Worm (Caenorhabditis elegans) whole organism, young adult: ENCODE data around the gene srh-180.

Experiments used
- B0261.1 ChIP-seq: sonication (generic microtip); optimal IDR thresholded peaks from 2 replicates; lab custom pipeline; 2016; ENCODE audit warnings: mild to moderate bottlenecking, missing genetic modification characterization, moderate library complexity, missing compliant biosample characterization
- B0336.3 ChIP-seq: fragments of 200-800 bp; sonication (Bioruptor generic); IDR thresholded peaks from 2 replicates; pipeline ENCODE4 v1.3.6; 2022; ENCODE audit warnings: missing genetic modification characterization, missing compliant biosample characterization
- D2030.7 ChIP-seq: fragments of 200-800 bp; sonication (Bioruptor generic); IDR thresholded peaks from 2 replicates; pipeline ENCODE4 v1.3.6; 2022; ENCODE audit warnings: missing genetic modification reagents, missing genetic modification characterization, missing compliant biosample characterization
- F22D6.2 ChIP-seq: sonication (generic microtip); optimal IDR thresholded peaks from 2 replicates; lab custom pipeline; 2016; ENCODE audit warnings: mild to moderate bottlenecking, missing genetic modification characterization, missing compliant biosample characterization
- F33H1.4 ChIP-seq: fragments of 200-800 bp; sonication (Bioruptor generic); IDR thresholded peaks from 2 replicates; pipeline ENCODE4 v1.3.6; 2022; ENCODE audit warnings: missing genetic modification reagents, missing genetic modification characterization, missing compliant biosample characterization
- F52B5.7 ChIP-seq: sonication (generic microtip); optimal IDR thresholded peaks from 2 replicates; lab custom pipeline; 2016; ENCODE audit warnings: mild to moderate bottlenecking, missing genetic modification characterization, missing compliant biosample characterization
- Y56A3A.18 ChIP-seq: fragments of 200-800 bp; sonication (Bioruptor generic); IDR thresholded peaks from 2 replicates; pipeline ENCODE4 v1.3.6; 2022; ENCODE audit warnings: missing genetic modification reagents, missing genetic modification characterization, missing compliant biosample characterization
- ama-1 ChIP-seq, 3 experiments: fragments of 150-350 bp in 1 of 3; sonication (generic microtip) in 2 of 3; optimal IDR thresholded peaks; 2 replicates each; lab custom pipeline; 2014 to 2018; ENCODE audit warnings: missing biosample characterization in 2 of 3, missing genetic modification characterization in 2 of 3, missing genetic modification reagents in 2 of 3
- athp-1 ChIP-seq: sonication (generic microtip); optimal IDR thresholded peaks from 2 replicates; lab custom pipeline; 2017; ENCODE audit warnings: mild to moderate bottlenecking, missing genetic modification characterization, missing compliant biosample characterization
- attf-6 ChIP-seq: fragments of 200-800 bp; sonication (Bioruptor generic); IDR thresholded peaks from 2 replicates; pipeline ENCODE4 v1.3.6; 2022; ENCODE audit warnings: missing genetic modification reagents, missing genetic modification characterization, missing compliant biosample characterization
- cebp-1 ChIP-seq, 2 experiments: fragments of 200-800 bp in 1 of 2; sonication (Bioruptor generic) in 1 of 2; sonication (generic microtip) in 1 of 2; IDR thresholded peaks in 1 of 2; optimal IDR thresholded peaks in 1 of 2; 2 replicates each; pipeline versions ENCODE4 v1.3.6 to Lab custom; 2017 to 2022; ENCODE audit warnings: missing compliant biosample characterization in 2 of 2, missing genetic modification characterization in 2 of 2, mild to moderate bottlenecking in 1 of 2, missing genetic modification reagents in 1 of 2, moderate library complexity in 1 of 2
- dpl-1 ChIP-seq: fragments of 150-350 bp; optimal IDR thresholded peaks from 2 replicates; lab custom pipeline; 2014; ENCODE audit warnings: missing biosample characterization, missing genetic modification reagents, missing genetic modification characterization
- efl-1 ChIP-seq: fragments of 150-350 bp; optimal IDR thresholded peaks from 2 replicates; lab custom pipeline; 2014; ENCODE audit warnings: missing biosample characterization, missing genetic modification reagents, missing genetic modification characterization
- egl-44 ChIP-seq: fragments of 200-800 bp; sonication (Bioruptor generic); IDR thresholded peaks from 2 replicates; pipeline ENCODE4 v1.3.6; 2022; ENCODE audit warnings: missing genetic modification reagents, missing genetic modification characterization, missing compliant biosample characterization
- hmg-1.2 ChIP-seq: fragments of 200-800 bp; sonication (Bioruptor generic); IDR thresholded peaks from 2 replicates; pipeline ENCODE4 v1.3.6; 2022; ENCODE audit warnings: missing genetic modification reagents, missing genetic modification characterization, missing compliant biosample characterization
- lin-40 ChIP-seq: sonication (generic microtip); optimal IDR thresholded peaks from 2 replicates; lab custom pipeline; 2016; ENCODE audit warnings: missing genetic modification characterization, mild to moderate bottlenecking, missing compliant biosample characterization, missing genotype, missing genetic modification reagents
- lin-54 ChIP-seq: fragments of 200-800 bp; sonication (Bioruptor generic); optimal IDR thresholded peaks from 2 replicates; lab custom pipeline; 2018; ENCODE audit warnings: mild to moderate bottlenecking, missing genetic modification characterization, missing compliant biosample characterization
- lsl-1 ChIP-seq: fragments of 200-800 bp; sonication (Bioruptor generic); optimal IDR thresholded peaks from 2 replicates; lab custom pipeline; 2018; ENCODE audit warnings: mild to moderate bottlenecking, missing genetic modification characterization, moderate library complexity, missing compliant biosample characterization
- madf-6 ChIP-seq: fragments of 200-800 bp; sonication (Bioruptor generic); IDR thresholded peaks from 2 replicates; pipeline ENCODE4 v1.3.6; 2022; ENCODE audit warnings: missing genetic modification reagents, missing genetic modification characterization, missing compliant biosample characterization
- mcd-1 ChIP-seq: fragments of 200-800 bp; sonication (Bioruptor generic); IDR thresholded peaks from 2 replicates; pipeline ENCODE4 v1.3.6; 2022; ENCODE audit warnings: missing genetic modification reagents, missing genetic modification characterization, missing compliant biosample characterization
- nfya-2 ChIP-seq: fragments of 200-800 bp; sonication (Bioruptor generic); IDR thresholded peaks from 2 replicates; pipeline ENCODE4 v1.3.6; 2022; ENCODE audit warnings: missing genetic modification reagents, missing genetic modification characterization, missing compliant biosample characterization
- nfyb-1 ChIP-seq: fragments of 200-800 bp; sonication (Bioruptor generic); IDR thresholded peaks from 2 replicates; pipeline ENCODE4 v1.3.6; 2022; ENCODE audit warnings: missing genetic modification reagents, missing genetic modification characterization, missing compliant biosample characterization
- nhr-120 ChIP-seq: fragments of 200-800 bp; sonication (Bioruptor generic); IDR thresholded peaks from 2 replicates; pipeline ENCODE4 v1.3.6; 2022; ENCODE audit warnings: missing genetic modification characterization, missing compliant biosample characterization
- nhr-179 ChIP-seq: sonication (generic microtip); optimal IDR thresholded peaks from 2 replicates; lab custom pipeline; 2016; ENCODE audit warnings: mild to moderate bottlenecking, missing genetic modification characterization, missing compliant biosample characterization
- nhr-80 ChIP-seq: sonication (generic microtip); optimal IDR thresholded peaks from 2 replicates; lab custom pipeline; 2016; ENCODE audit warnings: missing genetic modification characterization, missing compliant biosample characterization
- pbrm-1 ChIP-seq: fragments of 200-800 bp; sonication (Bioruptor generic); IDR thresholded peaks from 2 replicates; pipeline ENCODE4 v1.3.6; 2022; ENCODE audit warnings: missing genetic modification reagents, missing genetic modification characterization, missing compliant biosample characterization
- snpc-1.3 ChIP-seq: sonication (generic microtip); optimal IDR thresholded peaks from 2 replicates; lab custom pipeline; 2017; ENCODE audit warnings: missing genetic modification characterization, mild to moderate bottlenecking, missing compliant biosample characterization, antibody characterized with exemption, moderate library complexity, missing genotype, missing genetic modification reagents; ENCODE audit not compliant: insufficient read depth
- snpc-3.4 ChIP-seq: sonication (generic microtip); optimal IDR thresholded peaks from 2 replicates; lab custom pipeline; 2017; ENCODE audit warnings: missing genetic modification characterization, mild to moderate bottlenecking, missing compliant biosample characterization, antibody characterized with exemption, moderate library complexity, missing genotype, missing genetic modification reagents
- snpc-4 ChIP-seq, 5 experiments: fragments of 150-350 bp in 1 of 5; sonication (generic microtip) in 4 of 5; optimal IDR thresholded peaks; 2 replicates each; lab custom pipeline; 2014 to 2018; ENCODE audit warnings: missing genetic modification characterization in 5 of 5, missing biosample characterization in 3 of 5, antibody characterized with exemption in 2 of 5, mild to moderate bottlenecking in 2 of 5, missing compliant biosample characterization in 2 of 5, missing genotype in 2 of 5, moderate library complexity in 2 of 5, missing genetic modification reagents in 1 of 5
- tbp1 ChIP-seq: fragments of 200-800 bp; sonication (Bioruptor generic); optimal IDR thresholded peaks from 2 replicates; lab custom pipeline; 2018; ENCODE audit warnings: mild to moderate bottlenecking, missing genetic modification characterization, missing compliant biosample characterization
- tbx-9 ChIP-seq: sonication (generic microtip); optimal IDR thresholded peaks from 2 replicates; lab custom pipeline; 2016; ENCODE audit warnings: borderline replicate concordance, missing genetic modification characterization, inconsistent platforms, missing compliant biosample characterization
- tlf-1 ChIP-seq: fragments of 200-800 bp; sonication (Bioruptor generic); optimal IDR thresholded peaks from 2 replicates; lab custom pipeline; 2018; ENCODE audit warnings: mild to moderate bottlenecking, missing genetic modification characterization, missing compliant biosample characterization
- ztf-25 ChIP-seq: fragments of 200-800 bp; sonication (Bioruptor generic); IDR thresholded peaks from 2 replicates; pipeline ENCODE4 v1.3.6; 2022; ENCODE audit warnings: missing genetic modification reagents, missing genetic modification characterization, missing compliant biosample characterization

srh-180 gene

DNA sequence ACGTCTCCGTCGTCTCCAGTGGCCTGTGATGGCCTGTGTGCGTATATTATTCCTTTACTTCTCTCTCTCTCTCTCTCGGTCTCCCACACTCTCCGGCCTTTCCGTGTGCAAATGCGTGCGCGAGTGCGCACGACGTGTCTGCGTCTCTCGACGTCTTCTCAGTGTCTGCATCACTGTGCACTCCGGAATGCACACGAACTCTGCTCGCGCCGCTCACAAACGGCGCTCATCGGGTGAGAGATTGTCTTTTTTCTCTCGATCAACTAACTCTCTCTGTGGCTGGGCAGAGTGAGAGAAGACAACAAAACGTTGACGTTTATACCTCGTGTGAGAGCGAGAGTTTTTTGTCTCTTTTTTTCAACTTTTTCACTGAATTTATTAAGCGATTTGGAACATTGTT lies 38.6 kb downstream of the srh-180 start (continued):
- peak; percentile 87; the same call in 1 of the 2 replicates for TF ChIP-seq egl-44 (GFP tag; lab: Robert Waterston, UW)
- no peak for TF ChIP-seq nhr-120 (GFP tag; lab: Robert Waterston, UW)
- peak; percentile 80 for TF ChIP-seq F52B5.7 (tag; lab: Kevin White, UChicago)
- peak; percentile 30 for TF ChIP-seq B0261.1 (tag; lab: Kevin White, UChicago)
- peak; percentile 78 for TF ChIP-seq tlf-1 (GFP tag; lab: Kevin White, UChicago)
- TF ChIP-seq F33H1.4 (GFP tag; lab: Robert Waterston, UW): no peak; the same call in 1 of the 2 replicates
- TF ChIP-seq tbx-9 (tag; lab: Kevin White, UChicago): no peak
- TF ChIP-seq, all 124 proteins: peak for 62

DNA sequence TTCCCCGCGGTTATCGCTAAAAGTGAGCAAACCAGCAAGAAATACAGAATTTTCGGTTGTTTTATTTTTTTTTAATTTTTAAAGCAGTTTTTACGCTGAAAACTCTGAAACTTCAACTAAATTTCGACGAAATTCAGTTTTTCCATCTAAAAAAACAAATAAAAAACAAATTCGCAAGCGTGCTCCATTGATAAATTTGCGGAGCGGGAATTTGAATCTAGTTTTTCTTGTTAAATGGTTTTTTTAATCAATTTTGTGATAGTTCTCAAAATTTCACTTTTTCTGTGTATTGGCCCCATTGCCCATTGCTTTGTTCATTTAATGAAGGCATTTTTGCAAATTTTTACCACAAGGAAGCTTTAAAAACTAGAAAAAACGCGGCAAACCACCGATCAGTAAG lies 39.5 kb downstream of the srh-180 start:
- TF ChIP-seq tbp1 (GFP tag; lab: Kevin White, UChicago) (peak; percentile 13), nfya-2 (GFP tag; lab: Robert Waterston, UW) (no peak), lin-54 (peak; percentile 87), dpl-1 (GFP tag; lab: Kevin White, UChicago) (peak; percentile 74), snpc-3.4 (no peak), pbrm-1 (GFP tag; lab: Robert Waterston, UW) (0 out of 2 replicates have a peak, but pooled peaks have one; percentile 38), tbx-9 (tag; lab: Kevin White, UChicago) (no peak), athp-1 (tag; lab: Kevin White, UChicago) (peak; percentile 26), lsl-1 (peak; percentile 53), snpc-1.3 (tag; lab: Kevin White, UChicago) (peak; percentile 20), D2030.7 (GFP tag; lab: Robert Waterston, UW) (peak; percentile 61), mcd-1 (peak; percentile 85), F22D6.2 (tag; lab: Kevin White, UChicago) (no peak), nhr-179 (tag; lab: Kevin White, UChicago) (no peak), attf-6 (GFP tag; lab: Robert Waterston, UW) (0 out of 2 replicates have a peak, but pooled peaks have one; percentile 48), F52B5.7 (tag; lab: Kevin White, UChicago) (no peak), efl-1 (GFP tag; lab: Kevin White, UChicago) (peak; percentile 84), ztf-25 (no peak), madf-6 (GFP tag; lab: Robert Waterston, UW) (peak; percentile 41; the same call in 1 of the 2 replicates)
- TF ChIP-seq, all 124 proteins: peak for 12

DNA sequence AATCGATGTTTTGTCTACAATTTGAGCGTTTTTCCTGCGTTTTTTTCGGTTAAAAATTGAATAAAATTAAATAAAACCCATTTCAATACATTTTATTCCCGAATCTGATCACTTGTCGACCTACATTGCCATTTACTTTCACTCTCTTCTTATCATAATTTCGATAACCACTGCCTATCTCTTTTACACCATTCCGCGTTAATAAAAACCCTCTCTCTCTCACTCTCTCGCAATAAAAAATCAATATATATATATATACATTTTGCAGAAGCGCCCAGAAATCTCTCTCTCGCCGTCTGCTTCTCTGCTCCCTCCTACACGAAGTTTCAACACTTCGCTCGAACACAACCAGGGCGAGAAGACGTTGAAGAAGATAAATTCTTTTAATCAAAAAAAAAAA lies 39.9 kb downstream of the srh-180 start, which contains the start of gene pptr-1:
Gene pptr-1, plus strand, starts transcription at position 269 of the 400 bp plus-strand sequence.
- TF ChIP-seq lin-40 (tag; lab: Kevin White, UChicago): peak; percentile 20
- 0 out of 2 replicates have a peak, but pooled peaks have one; percentile 12 for TF ChIP-seq Y56A3A.18 (GFP tag; lab: Robert Waterston, UW)
- peak; percentile 32; the same call in 1 of the 2 replicates for TF ChIP-seq hmg-1.2 (GFP tag; lab: Robert Waterston, UW)
- TF ChIP-seq nhr-80: peak; percentile 47
- TF ChIP-seq cebp-1 (GFP tag; IDR thresholded peaks at IDR 0.05; lab: Robert Waterston, UW): no peak
- peak; percentile 4 for TF ChIP-seq cebp-1 (tag; optimal IDR thresholded peaks at IDR 0.05; lab: Kevin White, UChicago)
- TF ChIP-seq ama-1 (optimal IDR thresholded peaks at IDR 0.05; lab: Kevin White, UChicago): no peak
- no peak for TF ChIP-seq ama-1 (GFP tag; optimal IDR thresholded peaks at IDR 0.05; lab: Kevin White, UChicago)
- no peak for TF ChIP-seq B0336.3 (GFP tag; lab: Robert Waterston, UW)

DNA sequence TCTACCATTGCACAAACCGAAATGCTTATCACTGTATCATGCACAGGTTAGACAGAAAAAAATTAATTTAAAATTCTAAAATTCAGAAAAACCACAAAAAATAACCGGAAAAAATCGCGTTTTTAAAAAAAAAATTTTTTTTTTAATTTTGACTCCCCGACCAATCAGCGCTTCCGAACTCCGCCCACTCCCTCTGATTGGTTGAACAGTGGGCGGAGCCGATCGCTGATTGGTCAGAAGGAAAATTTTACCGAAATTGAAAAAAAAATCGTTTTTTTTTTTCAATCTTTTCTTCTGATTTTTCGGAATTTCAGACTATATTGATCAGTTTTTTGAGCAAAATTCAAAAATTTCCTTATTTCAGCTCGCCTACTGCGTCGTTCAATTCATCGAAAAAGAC lies 44.0 kb downstream of the srh-180 start:
- TF ChIP-seq snpc-4 (GFP tag; optimal IDR thresholded peaks at IDR 0.05; lab: Kevin White, UChicago) (no peak), snpc-4 (tag; optimal IDR thresholded peaks at IDR 0.05; lab: Kevin White, UChicago) (no peak), nfyb-1 (GFP tag; lab: Robert Waterston, UW) (peak; percentile 98)
- TF ChIP-seq, all 124 proteins: peak for 1
